Fruit fly (Drosophila melanogaster) Kc167 (cell line): ENCODE data around the gene CG3568.

ENCODE experiments used
- Myc ChIP-seq: fragments of >200 bp; optimal IDR thresholded peaks from 2 replicates; lab custom pipeline; 2017; ENCODE audit warnings: missing external identifiers
- Sin3A ChIP-seq: fragments of >200 bp; optimal IDR thresholded peaks from 2 replicates; lab custom pipeline; 2018; ENCODE audit warnings: missing external identifiers
- h ChIP-seq: fragments of >200 bp; optimal IDR thresholded peaks from 3 replicates; lab custom pipeline; 2018; ENCODE audit warnings: missing external identifiers
- insv ChIP-seq: fragments of >200 bp; optimal IDR thresholded peaks from 3 replicates; lab custom pipeline; 2018; ENCODE audit warnings: missing external identifiers
- psq ChIP-seq: fragments of >200 bp; optimal IDR thresholded peaks from 2 replicates; lab custom pipeline; 2017; ENCODE audit warnings: missing external identifiers
- ttk ChIP-seq: sonication (Bioruptor generic); optimal IDR thresholded peaks from 2 replicates; lab custom pipeline; 2017; ENCODE audit warnings: missing external identifiers

- TF ChIP-seq psq (no peak), h (lab: Kevin White, UChicago) (no peak), Sin3A (lab: Kevin White, UChicago) (no peak), ttk (no peak), insv (no peak), Myc (lab: Kevin White, UChicago) (no peak)
Observed at dm6 chrX:4554718-4555117, 12.3 kb downstream of the CG3568 start.
